Worm (Caenorhabditis elegans): Measurements from ENCODE around the gene gst-32.

- no peak for TF ChIP-seq ceh-43 (GFP tag; optimal IDR thresholded peaks at IDR 0.05)
- no peak for TF ChIP-seq ztf-11 (tag; optimal IDR thresholded peaks at IDR 0.05)
- no peak for TF ChIP-seq elt-3 (tag; optimal IDR thresholded peaks at IDR 0.05)
- no peak for TF ChIP-seq snpc-4 (tag; optimal IDR thresholded peaks at IDR 0.05)
- no peak for TF ChIP-seq unc-62 (GFP tag; optimal IDR thresholded peaks at IDR 0.05)
- TF ChIP-seq lin-13 (tag; optimal IDR thresholded peaks at IDR 0.05): no peak
Measured at ce11 chrII:15226805-15227204, 48.4 kb upstream of the gst-32 start.

All from whole organism, mixed stage, embryonic.